Fruit fly (Drosophila melanogaster) whole organism, embryonic: ENCODE measurements around the gene brat.

ENCODE experiments used
- Atf3 ChIP-seq: fragments of 200-800 bp; sonication (Bioruptor generic); optimal IDR thresholded peaks from 3 replicates; lab custom pipeline; 2016; ENCODE audit warnings: missing biosample characterization, missing genetic modification characterization
- CG10565 ChIP-seq: fragments of 200-800 bp; sonication (Bioruptor generic); optimal IDR thresholded peaks from 3 replicates; lab custom pipeline; 2016; ENCODE audit warnings: missing biosample characterization, mild to moderate bottlenecking, missing genetic modification characterization
- CG12769 ChIP-seq: fragments of 200-800 bp; sonication (Bioruptor generic); optimal IDR thresholded peaks from 2 replicates; lab custom pipeline; 2019; ENCODE audit warnings: missing biosample characterization, mild to moderate bottlenecking, missing genetic modification characterization, moderate library complexity
- CG13287 ChIP-seq: fragments of 200-800 bp; sonication (Bioruptor generic); IDR thresholded peaks from 2 replicates; pipeline ENCODE4 v1.3.6; 2022; ENCODE audit warnings: missing biosample characterization, missing genetic modification characterization; ENCODE audit not compliant: partially characterized antibody
- CG13624 ChIP-seq: fragments of 200-800 bp; sonication (Bioruptor generic); optimal IDR thresholded peaks from 2 replicates; lab custom pipeline; 2016; ENCODE audit warnings: missing biosample characterization, missing genetic modification characterization
- CG15269 ChIP-seq: fragments of 200-800 bp; sonication (Bioruptor generic); optimal IDR thresholded peaks from 2 replicates; lab custom pipeline; 2018; ENCODE audit warnings: missing biosample characterization, mild to moderate bottlenecking, missing genetic modification characterization, moderate library complexity
- CG17359 ChIP-seq: fragments of 200-800 bp; sonication (Bioruptor generic); optimal IDR thresholded peaks from 3 replicates; lab custom pipeline; 2018; ENCODE audit warnings: missing biosample characterization, mild to moderate bottlenecking, missing genetic modification characterization, moderate library complexity
- CG1792 ChIP-seq: fragments of 200-800 bp; sonication (Bioruptor generic); optimal IDR thresholded peaks from 2 replicates; lab custom pipeline; 2016; ENCODE audit warnings: missing biosample characterization, missing genetic modification characterization
- CG2116 ChIP-seq: fragments of 200-800 bp; sonication (Bioruptor generic); optimal IDR thresholded peaks from 3 replicates; lab custom pipeline; 2018; ENCODE audit warnings: missing biosample characterization, mild to moderate bottlenecking, missing genetic modification characterization
- CG30020 ChIP-seq: fragments of 200-800 bp; optimal IDR thresholded peaks from 2 replicates; lab custom pipeline; 2019; ENCODE audit warnings: missing biosample characterization, mild to moderate bottlenecking, missing genetic modification characterization, moderate library complexity
- CG3065 ChIP-seq: fragments of 200-800 bp; sonication (Bioruptor generic); optimal IDR thresholded peaks from 2 replicates; lab custom pipeline; 2016; ENCODE audit warnings: missing biosample characterization, missing genetic modification characterization
- CG32772 ChIP-seq: fragments of 200-800 bp; sonication (Bioruptor generic); IDR thresholded peaks from 2 replicates; pipeline ENCODE4 v1.3.6; 2022; ENCODE audit warnings: missing biosample characterization, missing genetic modification characterization
- CG3847 ChIP-seq: fragments of 200-800 bp; sonication (Bioruptor generic); IDR thresholded peaks from 2 replicates; pipeline ENCODE4 v1.3.6; 2022; ENCODE audit warnings: missing biosample characterization, missing genetic modification characterization
- CG4282 ChIP-seq: fragments of 200-800 bp; sonication (Bioruptor generic); optimal IDR thresholded peaks from 2 replicates; lab custom pipeline; 2016; ENCODE audit warnings: missing biosample characterization, missing genetic modification characterization
- CG4328 ChIP-seq: fragments of 200-800 bp; sonication (Bioruptor generic); optimal IDR thresholded peaks from 3 replicates; lab custom pipeline; 2017; ENCODE audit warnings: missing biosample characterization, missing genetic modification reagents, missing genetic modification characterization
- CG7786 ChIP-seq: fragments of 200-800 bp; sonication (Bioruptor generic); optimal IDR thresholded peaks from 2 replicates; lab custom pipeline; 2016; ENCODE audit warnings: missing biosample characterization, missing genetic modification characterization
- CG8281 ChIP-seq: fragments of 200-800 bp; sonication (Bioruptor generic); optimal IDR thresholded peaks from 2 replicates; lab custom pipeline; 2018; ENCODE audit warnings: missing biosample characterization, mild to moderate bottlenecking, missing genetic modification characterization, moderate library complexity
- CG8290 ChIP-seq, 3 experiments: fragments of 200-800 bp; sonication (Bioruptor generic); optimal IDR thresholded peaks; 2 replicates each; lab custom pipeline; 2016 to 2019; ENCODE audit warnings: missing biosample characterization in 3 of 3, missing genetic modification characterization in 3 of 3, mild to moderate bottlenecking in 2 of 3, moderate library complexity in 1 of 3
- CG9876 ChIP-seq: fragments of 200-800 bp; sonication (Bioruptor generic); optimal IDR thresholded peaks from 2 replicates; lab custom pipeline; 2016; ENCODE audit warnings: missing biosample characterization, missing genetic modification characterization
- Doc3 ChIP-seq: fragments of 200-800 bp; sonication (Bioruptor generic); IDR thresholded peaks from 3 replicates; pipeline ENCODE4 v1.3.6; 2022; ENCODE audit warnings: missing biosample characterization, missing genetic modification characterization; ENCODE audit not compliant: partially characterized antibody
- Dp ChIP-seq: fragments of 200-800 bp; sonication (Bioruptor generic); optimal IDR thresholded peaks from 2 replicates; lab custom pipeline; 2018; ENCODE audit warnings: missing biosample characterization, mild to moderate bottlenecking, missing genetic modification characterization, moderate library complexity
- H2.0 ChIP-seq: fragments of 200-800 bp; sonication (Bioruptor generic); IDR thresholded peaks from 2 replicates; pipeline ENCODE4 v1.3.6; 2022; ENCODE audit warnings: missing biosample characterization, missing genetic modification characterization
- HLH3B ChIP-seq: fragments of 200-800 bp; sonication (Bioruptor generic); IDR thresholded peaks from 2 replicates; pipeline ENCODE4 v1.3.6; 2022; ENCODE audit warnings: missing biosample characterization, missing genetic modification characterization
- HmgZ ChIP-seq: fragments of 200-800 bp; sonication (Bioruptor generic); optimal IDR thresholded peaks from 2 replicates; lab custom pipeline; 2018; ENCODE audit warnings: missing biosample characterization, mild to moderate bottlenecking, missing genetic modification characterization
- Kr ChIP-seq: fragments of 200-800 bp; sonication (Bioruptor generic); optimal IDR thresholded peaks from 2 replicates; lab custom pipeline; 2017; ENCODE audit warnings: missing biosample characterization, mild to moderate bottlenecking, missing genetic modification characterization
- Myb ChIP-seq: fragments of 200-800 bp; sonication (Bioruptor generic); optimal IDR thresholded peaks from 2 replicates; lab custom pipeline; 2016; ENCODE audit warnings: missing biosample characterization, missing genetic modification characterization
- PHDP ChIP-seq: fragments of 200-800 bp; sonication (Bioruptor generic); optimal IDR thresholded peaks from 3 replicates; lab custom pipeline; 2018; ENCODE audit warnings: missing biosample characterization, mild to moderate bottlenecking, missing genetic modification characterization, moderate library complexity
- Scr ChIP-seq: fragments of 200-800 bp; sonication (Bioruptor generic); IDR thresholded peaks from 2 replicates; pipeline ENCODE4 v1.3.6; 2022; ENCODE audit warnings: missing biosample characterization, missing genetic modification characterization; ENCODE audit not compliant: partially characterized antibody
- Sin3A ChIP-seq: fragments of >200 bp; optimal IDR thresholded peaks from 2 replicates; lab custom pipeline; 2018
- Usf ChIP-seq: fragments of 200-800 bp; sonication (Bioruptor generic); optimal IDR thresholded peaks from 2 replicates; lab custom pipeline; 2017; ENCODE audit warnings: missing genotype, missing biosample characterization, missing genetic modification characterization
- ac ChIP-seq: fragments of 200-800 bp; sonication (Bioruptor generic); optimal IDR thresholded peaks from 3 replicates; lab custom pipeline; 2017; ENCODE audit warnings: missing biosample characterization, mild to moderate bottlenecking, missing genetic modification characterization
- ara ChIP-seq: fragments of 200-800 bp; sonication (Bioruptor generic); IDR thresholded peaks from 2 replicates; pipeline ENCODE4 v1.3.6; 2022; ENCODE audit warnings: missing biosample characterization, missing genetic modification characterization
- bab2 ChIP-seq: fragments of 200-800 bp; sonication (Bioruptor generic); optimal IDR thresholded peaks from 2 replicates; lab custom pipeline; 2016; ENCODE audit warnings: missing biosample characterization, missing genetic modification characterization
- bcd ChIP-seq: fragments of 200-800 bp; sonication (Bioruptor generic); optimal IDR thresholded peaks from 2 replicates; lab custom pipeline; 2017; ENCODE audit warnings: missing biosample characterization, mild to moderate bottlenecking, missing genetic modification characterization
- crol ChIP-seq: fragments of 200-800 bp; sonication (Bioruptor generic); IDR thresholded peaks from 2 replicates; pipeline ENCODE4 v1.3.6; 2022; ENCODE audit warnings: missing biosample characterization, missing genetic modification characterization
- dati ChIP-seq: fragments of 200-800 bp; sonication (Bioruptor generic); IDR thresholded peaks from 2 replicates; pipeline ENCODE4 v1.3.6; 2022; ENCODE audit warnings: missing biosample characterization, missing genetic modification characterization
- ems ChIP-seq: fragments of 200-800 bp; sonication (Bioruptor generic); optimal IDR thresholded peaks from 3 replicates; lab custom pipeline; 2016; ENCODE audit warnings: missing biosample characterization, missing genetic modification characterization
- ewg ChIP-seq: fragments of 200-800 bp; sonication (Bioruptor generic); optimal IDR thresholded peaks from 3 replicates; lab custom pipeline; 2017; ENCODE audit warnings: mild to moderate bottlenecking, missing biosample characterization, missing genetic modification reagents, missing genetic modification characterization
- eyg ChIP-seq: fragments of 200-800 bp; sonication (Bioruptor generic); optimal IDR thresholded peaks from 3 replicates; lab custom pipeline; 2016; ENCODE audit warnings: missing biosample characterization, missing genetic modification characterization
- h ChIP-seq: fragments of >200 bp; optimal IDR thresholded peaks from 2 replicates; lab custom pipeline; 2017
- hth ChIP-seq: fragments of >200 bp; optimal IDR thresholded peaks from 2 replicates; lab custom pipeline; 2017; ENCODE audit warnings: inconsistent platforms
- ind ChIP-seq: fragments of 200-800 bp; sonication (Bioruptor generic); optimal IDR thresholded peaks from 3 replicates; lab custom pipeline; 2016; ENCODE audit warnings: missing biosample characterization, missing genetic modification characterization
- klu ChIP-seq: fragments of 200-800 bp; sonication (Bioruptor generic); IDR thresholded peaks from 2 replicates; pipeline ENCODE4 v1.3.6; 2022; ENCODE audit warnings: missing biosample characterization, missing genetic modification characterization
- kni ChIP-seq: fragments of 200-800 bp; sonication (Bioruptor generic); optimal IDR thresholded peaks from 3 replicates; lab custom pipeline; 2017; ENCODE audit warnings: mild to moderate bottlenecking, missing biosample characterization, missing genetic modification reagents, missing genetic modification characterization
- luna ChIP-seq: fragments of 200-800 bp; sonication (Bioruptor generic); optimal IDR thresholded peaks from 2 replicates; lab custom pipeline; 2016; ENCODE audit warnings: missing biosample characterization, missing genetic modification characterization
- odd ChIP-seq: fragments of 200-800 bp; sonication (Bioruptor generic); optimal IDR thresholded peaks from 2 replicates; lab custom pipeline; 2017; ENCODE audit warnings: missing biosample characterization, mild to moderate bottlenecking, missing genetic modification characterization
- pros ChIP-seq: fragments of 200-800 bp; sonication (Bioruptor generic); optimal IDR thresholded peaks from 3 replicates; lab custom pipeline; 2019; ENCODE audit warnings: missing biosample characterization, mild to moderate bottlenecking, missing genetic modification characterization, moderate library complexity
- schlank ChIP-seq: fragments of 200-800 bp; sonication (Bioruptor generic); optimal IDR thresholded peaks from 2 replicates; lab custom pipeline; 2018; ENCODE audit warnings: missing biosample characterization, mild to moderate bottlenecking, missing genetic modification characterization
- shn ChIP-seq: fragments of 200-800 bp; sonication (Bioruptor generic); optimal IDR thresholded peaks from 3 replicates; lab custom pipeline; 2016; ENCODE audit warnings: missing biosample characterization, missing genetic modification characterization
- sima ChIP-seq: fragments of 200-800 bp; sonication (Bioruptor generic); optimal IDR thresholded peaks from 2 replicates; lab custom pipeline; 2016; ENCODE audit warnings: missing biosample characterization, missing genetic modification characterization
- tio ChIP-seq: fragments of 200-800 bp; sonication (Bioruptor generic); optimal IDR thresholded peaks from 2 replicates; lab custom pipeline; 2017; ENCODE audit warnings: missing biosample characterization, missing genetic modification characterization, inconsistent platforms

The brat gene

dm6 chr2L:19138361-19139041 is 4.9 kb downstream of the brat start (continued):
- TF ChIP-seq shn (GFP tag; lab: Kevin White, UChicago) (no peak), ac (no peak), kni (GFP tag; lab: Kevin White, UChicago) (peak; percentile 13), CG15269 (tag; lab: Kevin White, UChicago) (peak; percentile 19), CG8290 (GFP tag; optimal IDR thresholded peaks at IDR 0.05; lab: Kevin White, UChicago) (no peak), CG8290 (tag; optimal IDR thresholded peaks at IDR 0.05; lab: Kevin White, UChicago) (peak in 1 of 2 experiments; percentile 9), PHDP (tag; lab: Kevin White, UChicago) (peak; percentile 2), luna (GFP tag; lab: Kevin White, UChicago) (no peak), CG12769 (no peak), bab2 (GFP tag; lab: Kevin White, UChicago) (no peak), crol (GFP tag; lab: Robert Waterston, UW) (peak; percentile 58; the same call in 1 of the 2 replicates), Doc3 (GFP tag; lab: Robert Waterston, UW) (no peak), CG17359 (tag; lab: Kevin White, UChicago) (peak; percentile 24), Atf3 (GFP tag; lab: Kevin White, UChicago) (no peak), tio (no peak), CG7786 (no peak), CG10565 (GFP tag; lab: Kevin White, UChicago) (no peak), CG13624 (GFP tag; lab: Kevin White, UChicago) (no peak), CG1792 (GFP tag; lab: Kevin White, UChicago) (no peak), CG3847 (no peak), eyg (no peak), Scr (GFP tag; lab: Robert Waterston, UW) (no peak), CG4328 (GFP tag; lab: Kevin White, UChicago) (no peak), hth (lab: Kevin White, UChicago) (no peak), schlank (tag; lab: Kevin White, UChicago) (no peak), Usf (GFP tag; lab: Kevin White, UChicago) (no peak), ind (GFP tag; lab: Kevin White, UChicago) (no peak), h (no peak), klu (GFP tag; lab: Robert Waterston, UW) (no peak), CG4282 (no peak), Myb (no peak), CG8281 (tag; lab: Kevin White, UChicago) (no peak), dati (GFP tag; lab: Robert Waterston, UW) (no peak), pros (GFP tag; lab: Kevin White, UChicago) (peak; percentile 84), Dp (GFP tag; lab: Kevin White, UChicago) (no peak), CG13287 (GFP tag; lab: Robert Waterston, UW) (no peak), CG32772 (GFP tag; lab: Robert Waterston, UW) (no peak), ara (no peak), ems (no peak), bcd (GFP tag; lab: Kevin White, UChicago) (no peak), CG9876 (GFP tag; lab: Kevin White, UChicago) (no peak), HmgZ (tag; lab: Kevin White, UChicago) (no peak), CG2116 (no peak), CG30020 (tag; lab: Kevin White, UChicago) (no peak), H2.0 (GFP tag; lab: Robert Waterston, UW) (no peak), odd (peak; percentile 10), ewg (GFP tag; lab: Kevin White, UChicago) (no peak), HLH3B (GFP tag; lab: Robert Waterston, UW) (no peak), sima (no peak), Sin3A (lab: Kevin White, UChicago) (no peak), Kr (GFP tag; lab: Kevin White, UChicago) (peak; percentile 58), CG3065 (no peak)
